Fruit fly (Drosophila melanogaster) whole organism, embryonic: Measurements from ENCODE around the gene CG8326.

ENCODE experiments used
- Adf1 ChIP-seq: fragments of 200-800 bp; sonication (Bioruptor generic); IDR thresholded peaks from 2 replicates; pipeline ENCODE4 v1.3.6; 2022; ENCODE audit warnings: missing biosample characterization, missing genetic modification characterization
- Bgb ChIP-seq: fragments of 200-800 bp; sonication (Bioruptor generic); IDR thresholded peaks from 2 replicates; pipeline ENCODE4 v1.3.6; 2022; ENCODE audit warnings: missing biosample characterization, missing genetic modification characterization; ENCODE audit not compliant: partially characterized antibody
- CG10267 ChIP-seq: fragments of 200-800 bp; sonication (Bioruptor generic); optimal IDR thresholded peaks from 2 replicates; lab custom pipeline; 2018; ENCODE audit warnings: missing biosample characterization, mild to moderate bottlenecking, missing genetic modification characterization, moderate library complexity
- CG11247 ChIP-seq: fragments of 200-800 bp; sonication (Bioruptor generic); IDR thresholded peaks from 2 replicates; pipeline ENCODE4 v1.3.6; 2022; ENCODE audit warnings: missing biosample characterization, missing genetic modification characterization
- CG11723 ChIP-seq: fragments of 200-800 bp; sonication (Bioruptor generic); optimal IDR thresholded peaks from 2 replicates; lab custom pipeline; 2017; ENCODE audit warnings: missing biosample characterization, mild to moderate bottlenecking, missing genetic modification characterization
- CG12299 ChIP-seq: fragments of 200-800 bp; sonication (Bioruptor generic); optimal IDR thresholded peaks from 2 replicates; lab custom pipeline; 2018; ENCODE audit warnings: missing biosample characterization, mild to moderate bottlenecking, missing genetic modification characterization
- CG12744 ChIP-seq: fragments of 200-800 bp; sonication (Bioruptor generic); optimal IDR thresholded peaks from 2 replicates; lab custom pipeline; 2016; ENCODE audit warnings: missing biosample characterization, missing genetic modification characterization
- CG13424 ChIP-seq: fragments of 200-800 bp; sonication (Bioruptor generic); optimal IDR thresholded peaks from 2 replicates; lab custom pipeline; 2019; ENCODE audit warnings: missing biosample characterization, mild to moderate bottlenecking, missing genetic modification characterization, moderate library complexity
- CG16813 ChIP-seq: fragments of 200-800 bp; sonication (Bioruptor generic); IDR thresholded peaks from 3 replicates; pipeline ENCODE4 v1.3.6; 2022; ENCODE audit warnings: missing biosample characterization, missing genetic modification characterization; ENCODE audit not compliant: partially characterized antibody
- CG17361 ChIP-seq: fragments of 200-800 bp; sonication (Bioruptor generic); IDR thresholded peaks from 3 replicates; pipeline ENCODE4 v1.3.6; 2022; ENCODE audit warnings: missing biosample characterization, missing genetic modification characterization
- CG1832 ChIP-seq: fragments of 200-800 bp; sonication (Bioruptor generic); optimal IDR thresholded peaks from 2 replicates; lab custom pipeline; 2017; ENCODE audit warnings: missing biosample characterization, mild to moderate bottlenecking, missing genetic modification characterization, inconsistent platforms
- CG2199 ChIP-seq: fragments of 200-800 bp; sonication (Bioruptor generic); IDR thresholded peaks from 3 replicates; pipeline ENCODE4 v1.3.6; 2022; ENCODE audit warnings: missing biosample characterization, missing genetic modification characterization
- CG32772 ChIP-seq: fragments of 200-800 bp; sonication (Bioruptor generic); IDR thresholded peaks from 2 replicates; pipeline ENCODE4 v1.3.6; 2022; ENCODE audit warnings: missing biosample characterization, missing genetic modification characterization
- CG3281 ChIP-seq: fragments of 200-800 bp; sonication (Bioruptor generic); optimal IDR thresholded peaks from 3 replicates; lab custom pipeline; 2017; ENCODE audit warnings: missing biosample characterization, mild to moderate bottlenecking, missing genetic modification characterization
- CG33213 ChIP-seq: fragments of 200-800 bp; sonication (Bioruptor generic); optimal IDR thresholded peaks from 3 replicates; lab custom pipeline; 2016; ENCODE audit warnings: missing biosample characterization, missing genetic modification characterization
- CG3407 ChIP-seq: fragments of 200-800 bp; sonication (Bioruptor generic); optimal IDR thresholded peaks from 2 replicates; lab custom pipeline; 2018; ENCODE audit warnings: missing biosample characterization, mild to moderate bottlenecking, missing genetic modification characterization
- CG34224 ChIP-seq: fragments of 200-800 bp; sonication (Bioruptor generic); IDR thresholded peaks from 3 replicates; pipeline ENCODE4 v1.3.6; 2022; ENCODE audit warnings: missing biosample characterization, missing genetic modification characterization; ENCODE audit not compliant: partially characterized antibody
- CG4854 ChIP-seq: fragments of 200-800 bp; sonication (Bioruptor generic); optimal IDR thresholded peaks from 2 replicates; lab custom pipeline; 2016; ENCODE audit warnings: missing biosample characterization, missing genetic modification characterization, inconsistent platforms
- CG6272 ChIP-seq: fragments of 200-800 bp; sonication (Bioruptor generic); IDR thresholded peaks from 2 replicates; pipeline ENCODE4 v1.3.6; 2022; ENCODE audit warnings: missing biosample characterization, missing genetic modification characterization
- CG6765 ChIP-seq: fragments of 200-800 bp; sonication (Bioruptor generic); optimal IDR thresholded peaks from 3 replicates; lab custom pipeline; 2017; ENCODE audit warnings: missing biosample characterization, mild to moderate bottlenecking, missing genetic modification characterization
- CG8478 ChIP-seq: fragments of >200 bp; optimal IDR thresholded peaks from 2 replicates; lab custom pipeline; 2018
- CoRest ChIP-seq: fragments of 200-800 bp; sonication (Bioruptor generic); optimal IDR thresholded peaks from 3 replicates; lab custom pipeline; 2018; ENCODE audit warnings: missing biosample characterization, mild to moderate bottlenecking, missing genetic modification characterization, moderate library complexity
- CrebB ChIP-seq: fragments of 200-800 bp; sonication (Bioruptor generic); optimal IDR thresholded peaks from 3 replicates; lab custom pipeline; 2018; ENCODE audit warnings: missing biosample characterization, mild to moderate bottlenecking, missing genetic modification characterization
- Deaf1 ChIP-seq: fragments of 200-800 bp; optimal IDR thresholded peaks from 3 replicates; lab custom pipeline; 2019; ENCODE audit warnings: missing biosample characterization, mild to moderate bottlenecking, missing genetic modification characterization, moderate library complexity
- Drgx ChIP-seq: fragments of 200-800 bp; sonication (Bioruptor generic); IDR thresholded peaks from 2 replicates; pipeline ENCODE4 v1.3.6; 2022; ENCODE audit warnings: missing biosample characterization, missing genetic modification characterization
- H15 ChIP-seq: fragments of 200-800 bp; sonication (Bioruptor generic); IDR thresholded peaks from 3 replicates; pipeline ENCODE4 v1.3.6; 2022; ENCODE audit warnings: missing biosample characterization, missing genetic modification characterization
- HLH4C ChIP-seq: fragments of 200-800 bp; sonication (Bioruptor generic); IDR thresholded peaks from 3 replicates; pipeline ENCODE4 v1.3.6; 2022; ENCODE audit warnings: missing biosample characterization, missing genetic modification characterization; ENCODE audit not compliant: partially characterized antibody
- Hmr ChIP-seq: fragments of 200-800 bp; sonication (Bioruptor generic); optimal IDR thresholded peaks from 3 replicates; lab custom pipeline; 2017; ENCODE audit warnings: mild to moderate bottlenecking, missing biosample characterization, missing genetic modification reagents, missing genetic modification characterization
- Max ChIP-seq: fragments of 200-800 bp; sonication (Bioruptor generic); optimal IDR thresholded peaks from 2 replicates; lab custom pipeline; 2016; ENCODE audit warnings: missing biosample characterization, mild to moderate bottlenecking, missing genetic modification characterization
- NK7.1 ChIP-seq: fragments of 200-800 bp; sonication (Bioruptor generic); optimal IDR thresholded peaks from 3 replicates; lab custom pipeline; 2016; ENCODE audit warnings: missing biosample characterization, missing genetic modification characterization
- Nf-YC ChIP-seq: fragments of 200-800 bp; optimal IDR thresholded peaks from 3 replicates; lab custom pipeline; 2019; ENCODE audit warnings: missing biosample characterization, mild to moderate bottlenecking, missing genetic modification characterization, moderate library complexity
- Ravus ChIP-seq: fragments of 200-800 bp; sonication (Bioruptor generic); IDR thresholded peaks from 2 replicates; pipeline ENCODE4 v1.3.6; 2022; ENCODE audit warnings: missing biosample characterization, missing genetic modification characterization
- Sin3A ChIP-seq: fragments of >200 bp; optimal IDR thresholded peaks from 2 replicates; lab custom pipeline; 2018
- TFAM ChIP-seq: fragments of 200-800 bp; sonication (Bioruptor generic); optimal IDR thresholded peaks from 2 replicates; lab custom pipeline; 2017; ENCODE audit warnings: missing biosample characterization, missing genetic modification characterization, inconsistent platforms
- Taf1 ChIP-seq: fragments of 200-800 bp; sonication (Bioruptor generic); IDR thresholded peaks from 2 replicates; pipeline ENCODE4 v1.3.6; 2022; ENCODE audit warnings: missing biosample characterization, missing genetic modification characterization
- al ChIP-seq: fragments of 200-800 bp; sonication (Bioruptor generic); IDR thresholded peaks from 2 replicates; pipeline ENCODE4 v1.3.6; 2022; ENCODE audit warnings: missing biosample characterization, missing genetic modification characterization
- chm ChIP-seq: fragments of 200-800 bp; sonication (Bioruptor generic); IDR thresholded peaks from 2 replicates; pipeline ENCODE4 v1.3.6; 2022; ENCODE audit warnings: missing biosample characterization, missing genetic modification characterization
- kah ChIP-seq: fragments of 200-800 bp; sonication (Bioruptor generic); optimal IDR thresholded peaks from 2 replicates; lab custom pipeline; 2018; ENCODE audit warnings: missing biosample characterization, mild to moderate bottlenecking, missing genetic modification characterization
- klu ChIP-seq: fragments of 200-800 bp; sonication (Bioruptor generic); IDR thresholded peaks from 2 replicates; pipeline ENCODE4 v1.3.6; 2022; ENCODE audit warnings: missing biosample characterization, missing genetic modification characterization
- kni ChIP-seq: fragments of 200-800 bp; sonication (Bioruptor generic); optimal IDR thresholded peaks from 3 replicates; lab custom pipeline; 2017; ENCODE audit warnings: mild to moderate bottlenecking, missing biosample characterization, missing genetic modification reagents, missing genetic modification characterization
- maf-S ChIP-seq: fragments of 200-800 bp; sonication (Bioruptor generic); optimal IDR thresholded peaks from 2 replicates; lab custom pipeline; 2016; ENCODE audit warnings: missing biosample characterization, missing genetic modification characterization
- pfk ChIP-seq: fragments of 200-800 bp; sonication (Bioruptor generic); optimal IDR thresholded peaks from 2 replicates; lab custom pipeline; 2018; ENCODE audit warnings: missing biosample characterization, mild to moderate bottlenecking, missing genetic modification characterization, moderate library complexity
- pros ChIP-seq: fragments of 200-800 bp; sonication (Bioruptor generic); optimal IDR thresholded peaks from 3 replicates; lab custom pipeline; 2019; ENCODE audit warnings: missing biosample characterization, mild to moderate bottlenecking, missing genetic modification characterization, moderate library complexity
- salm ChIP-seq: fragments of 200-800 bp; sonication (Bioruptor generic); optimal IDR thresholded peaks from 2 replicates; lab custom pipeline; 2018; ENCODE audit warnings: missing biosample characterization, mild to moderate bottlenecking, missing genetic modification characterization
- sc ChIP-seq, 3 experiments: fragments of >200 bp in 2 of 3; fragments of 200-800 bp in 1 of 3; sonication (Bioruptor generic) in 1 of 3; optimal IDR thresholded peaks; 2 replicates in 2 of 3; 3 replicates in 1 of 3; lab custom pipeline; 2017; ENCODE audit warnings: mild to moderate bottlenecking in 1 of 3, missing biosample characterization in 1 of 3, missing genetic modification characterization in 1 of 3, missing genetic modification reagents in 1 of 3
- sqz ChIP-seq: fragments of 200-800 bp; sonication (Bioruptor generic); optimal IDR thresholded peaks from 3 replicates; lab custom pipeline; 2018; ENCODE audit warnings: missing biosample characterization, mild to moderate bottlenecking, missing genetic modification characterization
- trh ChIP-seq: fragments of 200-800 bp; sonication (Bioruptor generic); optimal IDR thresholded peaks from 2 replicates; lab custom pipeline; 2016; ENCODE audit warnings: missing biosample characterization, missing genetic modification characterization
- yki ChIP-seq: fragments of >200 bp; optimal IDR thresholded peaks from 3 replicates; lab custom pipeline; 2018
- zfh1 ChIP-seq: fragments of 200-800 bp; sonication (Bioruptor generic); IDR thresholded peaks from 3 replicates; pipeline ENCODE4 v1.3.6; 2022; ENCODE audit warnings: missing biosample characterization, missing genetic modification characterization

The CG8326 gene

DNA sequence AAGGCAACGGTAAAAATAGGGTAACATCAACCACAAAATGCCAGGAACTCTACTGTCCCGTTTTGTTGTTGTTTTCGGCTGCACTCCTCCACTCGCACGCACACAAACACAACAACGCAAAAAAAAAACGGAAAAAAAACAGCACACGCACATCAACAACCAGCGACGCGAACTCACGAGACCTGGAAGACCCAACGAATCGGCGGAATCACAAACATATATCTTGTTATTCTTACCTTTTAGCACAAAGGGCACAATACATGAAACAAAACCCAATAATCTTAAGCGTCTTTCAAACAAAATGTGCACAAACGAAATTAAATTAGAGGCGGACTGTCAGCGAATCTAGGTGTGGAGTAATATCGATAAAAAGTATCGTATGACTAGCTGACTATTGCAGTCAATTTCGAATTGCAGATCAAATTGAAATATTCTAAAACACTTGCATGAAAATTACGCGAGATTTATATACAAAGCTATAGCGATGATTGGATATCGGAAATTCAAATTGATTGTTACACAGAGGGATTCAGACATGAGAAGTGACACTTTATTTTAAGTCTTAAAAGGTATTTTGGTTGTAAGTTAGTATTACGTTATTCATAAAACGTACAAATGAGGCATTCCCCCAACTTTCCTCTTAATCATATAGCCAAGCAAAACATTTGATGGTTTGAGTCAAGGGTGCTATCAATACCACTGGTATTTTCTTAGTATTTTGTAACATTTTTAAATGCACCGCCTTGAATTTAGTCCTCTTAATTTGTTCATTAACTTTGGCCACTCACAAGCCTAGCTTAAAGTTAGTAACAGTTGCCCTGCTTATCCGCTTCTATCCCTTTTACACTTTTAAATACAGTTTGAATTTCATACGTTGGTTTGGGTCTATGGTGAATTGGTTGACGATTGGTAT lies 50.2 kb downstream of the CG8326 start, which contains the start of gene Ankle2:
Ankle2 (minus strand) TSS at position 361 of the 913 bp plus-strand sequence.
- TF ChIP-seq CG34224 (peak; percentile 53; the same call in 2 of the 3 replicates), salm (tag; lab: Kevin White, UChicago) (no peak), HLH4C (GFP tag; lab: Robert Waterston, UW) (peak; percentile 54; the same call in 1 of the 3 replicates), maf-S (GFP tag; lab: Kevin White, UChicago) (no peak), Bgb (GFP tag; lab: Robert Waterston, UW) (peak; percentile 65), zfh1 (GFP tag; lab: Robert Waterston, UW) (no peak), kah (no peak), CG8478 (no peak), klu (GFP tag; lab: Robert Waterston, UW) (no peak), CG17361 (GFP tag; lab: Robert Waterston, UW) (0 out of 3 replicates have a peak, but pooled peaks have one; percentile 31), Taf1 (GFP tag; lab: Robert Waterston, UW) (no peak), TFAM (GFP tag; lab: Kevin White, UChicago) (no peak), sqz (GFP tag; lab: Kevin White, UChicago) (peak; percentile 93), Adf1 (GFP tag; lab: Robert Waterston, UW) (no peak), kni (GFP tag; lab: Kevin White, UChicago) (no peak), CrebB (tag; lab: Kevin White, UChicago) (no peak), Ravus (GFP tag; lab: Robert Waterston, UW) (no peak), yki (lab: Kevin White, UChicago) (no peak), CoRest (no peak), CG3407 (GFP tag; lab: Kevin White, UChicago) (no peak), CG6765 (GFP tag; lab: Kevin White, UChicago) (no peak), CG33213 (GFP tag; lab: Kevin White, UChicago) (no peak), Hmr (GFP tag; lab: Kevin White, UChicago) (no peak), pros (no peak), Drgx (GFP tag; lab: Robert Waterston, UW) (no peak), Max (GFP tag; lab: Kevin White, UChicago) (no peak), CG4854 (GFP tag; lab: Kevin White, UChicago) (no peak), CG1832 (GFP tag; lab: Kevin White, UChicago) (no peak), Nf-YC (tag; lab: Kevin White, UChicago) (no peak), Sin3A (lab: Kevin White, UChicago) (peak; percentile 73), CG6272 (GFP tag; lab: Robert Waterston, UW) (no peak), chm (no peak), CG3281 (GFP tag; lab: Kevin White, UChicago) (no peak), al (GFP tag; lab: Robert Waterston, UW) (no peak), CG11247 (GFP tag; lab: Robert Waterston, UW) (no peak), CG12299 (no peak), trh (no peak), Deaf1 (tag; lab: Kevin White, UChicago) (no peak), sc (optimal IDR thresholded peaks at IDR 0.05; lab: Kevin White, UChicago) (no peak), sc (GFP tag; optimal IDR thresholded peaks at IDR 0.05; lab: Kevin White, UChicago) (no peak), CG32772 (GFP tag; lab: Robert Waterston, UW) (peak; percentile 49), CG16813 (GFP tag; lab: Robert Waterston, UW) (peak; percentile 66), CG2199 (GFP tag; lab: Robert Waterston, UW) (no peak), pfk (GFP tag; lab: Kevin White, UChicago) (no peak), CG13424 (no peak), H15 (GFP tag; lab: Robert Waterston, UW) (no peak), CG11723 (GFP tag; lab: Kevin White, UChicago) (no peak), CG10267 (tag; lab: Kevin White, UChicago) (no peak), CG12744 (GFP tag; lab: Kevin White, UChicago) (no peak), NK7.1 (GFP tag; lab: Kevin White, UChicago) (no peak)
